Worm (Caenorhabditis elegans): ENCODE data around the gene cnc-10.

cnc-10 gene

ce11 chrV:11172667-11173066 lies 10.4 kb upstream of the cnc-10 start:
- TF ChIP-seq klf-2 (GFP tag; conservative IDR thresholded peaks at IDR 0.05): no peak
- no peak for TF ChIP-seq flt-1 (GFP tag; IDR thresholded peaks at IDR 0.05)
- no peak for TF ChIP-seq cog-1 (tag; optimal IDR thresholded peaks at IDR 0.05)
- no peak for TF ChIP-seq tab-1 (GFP tag; IDR thresholded peaks at IDR 0.05)
- TF ChIP-seq ref-1 (GFP tag; conservative IDR thresholded peaks at IDR 0.05): no peak
- TF ChIP-seq T22C8.4 (GFP tag; IDR thresholded peaks at IDR 0.05): no peak
- TF ChIP-seq ztf-23 (GFP tag; IDR thresholded peaks at IDR 0.05): no peak
- TF ChIP-seq med-1 (GFP tag; optimal IDR thresholded peaks at IDR 0.05; ENCODE audit: insufficient read depth): no peak
- TF ChIP-seq ztf-29 (GFP tag; IDR thresholded peaks at IDR 0.05): no peak

ce11 chrV:11174663-11175062 lies 8.4 kb upstream of the cnc-10 start:
- no peak for TF ChIP-seq ztf-29 (GFP tag; IDR thresholded peaks at IDR 0.05)
- TF ChIP-seq cog-1 (tag; optimal IDR thresholded peaks at IDR 0.05): no peak
- TF ChIP-seq flt-1 (GFP tag; IDR thresholded peaks at IDR 0.05): no peak
- TF ChIP-seq ztf-23 (GFP tag; IDR thresholded peaks at IDR 0.05): no peak
- no peak for TF ChIP-seq klf-2 (GFP tag; conservative IDR thresholded peaks at IDR 0.05)
- TF ChIP-seq T22C8.4 (GFP tag; IDR thresholded peaks at IDR 0.05): no peak
- no peak for TF ChIP-seq ref-1 (GFP tag; conservative IDR thresholded peaks at IDR 0.05)

DNA sequence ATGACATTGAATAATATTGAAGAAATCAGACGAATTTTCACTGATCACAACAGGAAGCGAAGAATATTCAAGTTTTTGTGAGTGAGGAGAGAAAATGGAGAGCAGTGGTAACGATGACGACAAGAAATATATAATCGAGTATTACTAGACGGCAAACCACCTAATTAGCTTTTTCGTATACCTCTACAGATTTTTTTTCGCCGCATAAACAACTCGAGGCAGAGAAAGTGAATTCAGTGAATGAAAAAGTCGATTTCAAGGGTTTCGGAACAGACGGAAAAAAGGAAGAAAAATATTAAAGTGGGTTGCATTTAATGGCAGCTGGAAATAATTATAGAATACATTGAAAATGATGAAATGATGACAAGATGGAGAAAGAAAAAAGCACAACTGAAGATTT lies 5.4 kb upstream of the cnc-10 start, which contains the start of gene gpa-1:
Gene gpa-1, minus strand, starts transcription at position 101 of the 400 bp plus-strand sequence.
- no peak for TF ChIP-seq cog-1 (tag; optimal IDR thresholded peaks at IDR 0.05)
- TF ChIP-seq med-1 (GFP tag; optimal IDR thresholded peaks at IDR 0.05; ENCODE audit: insufficient read depth): no peak
- TF ChIP-seq tab-1 (GFP tag; IDR thresholded peaks at IDR 0.05): no peak
- no peak for TF ChIP-seq ztf-23 (GFP tag; IDR thresholded peaks at IDR 0.05)
- TF ChIP-seq T22C8.4 (GFP tag; IDR thresholded peaks at IDR 0.05): no peak

- TF ChIP-seq med-1 (GFP tag; optimal IDR thresholded peaks at IDR 0.05; ENCODE audit: insufficient read depth): no peak
Observed at ce11 chrV:11180951-11181350, 2.1 kb upstream of the cnc-10 start.

DNA sequence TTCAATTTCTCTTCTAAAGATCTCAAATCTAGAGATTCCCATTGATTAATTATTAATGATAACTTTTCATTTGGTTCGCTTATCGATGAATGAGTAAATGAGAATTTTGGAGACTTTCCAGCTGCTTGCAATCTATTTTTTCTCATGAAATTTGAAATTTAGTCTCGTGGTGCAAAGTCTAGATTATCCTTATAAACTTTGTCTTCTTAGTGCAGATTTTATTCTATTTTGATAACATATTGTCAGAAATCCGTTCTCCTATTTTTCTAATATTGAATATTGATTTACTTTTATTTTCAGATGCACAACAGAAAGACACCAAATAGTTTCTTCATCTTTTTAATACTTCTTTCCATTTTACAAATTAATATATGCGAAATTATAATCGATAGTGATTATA lies 8.0 kb downstream of the cnc-10 start, which contains the start of gene lgc-49:
Gene lgc-49, plus strand, starts transcription at position 301 of the 400 bp plus-strand sequence.
- TF ChIP-seq ztf-29 (GFP tag; IDR thresholded peaks at IDR 0.05) (no peak), tab-1 (GFP tag; IDR thresholded peaks at IDR 0.05) (no peak), klf-2 (GFP tag; conservative IDR thresholded peaks at IDR 0.05) (no peak), cog-1 (tag; optimal IDR thresholded peaks at IDR 0.05) (no peak), T22C8.4 (GFP tag; IDR thresholded peaks at IDR 0.05) (no peak), ztf-23 (GFP tag; IDR thresholded peaks at IDR 0.05) (no peak), flt-1 (GFP tag; IDR thresholded peaks at IDR 0.05) (no peak), ref-1 (GFP tag; conservative IDR thresholded peaks at IDR 0.05) (no peak), med-1 (GFP tag; optimal IDR thresholded peaks at IDR 0.05; ENCODE audit: insufficient read depth) (no peak)

DNA sequence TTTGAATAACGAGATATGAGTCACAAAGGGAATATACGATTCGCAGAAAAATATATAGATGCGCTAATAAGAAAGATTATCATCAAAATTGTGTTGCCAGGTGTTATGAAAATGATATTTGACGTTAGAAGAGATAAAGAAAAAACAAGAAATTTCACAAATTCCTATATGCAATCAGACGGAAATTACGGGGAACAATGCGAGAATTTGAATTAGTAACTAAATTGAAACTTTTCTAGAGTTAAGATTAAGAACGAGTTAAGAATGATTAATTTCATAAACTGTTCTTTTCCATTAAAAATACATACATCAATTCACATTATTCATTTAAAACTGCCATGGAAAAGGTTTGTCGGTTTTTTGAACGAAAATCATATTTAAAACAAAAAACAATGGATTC lies 13.1 kb downstream of the cnc-10 start, which contains the start of gene clc-6:
Gene clc-6, minus strand, starts transcription at position 101 of the 400 bp plus-strand sequence.
- TF ChIP-seq ref-1 (GFP tag; conservative IDR thresholded peaks at IDR 0.05) (no peak), flt-1 (GFP tag; IDR thresholded peaks at IDR 0.05) (no peak)

ce11 chrV:11196631-11197258 lies 13.7 kb downstream of the cnc-10 start:
- TF ChIP-seq ztf-23 (GFP tag; IDR thresholded peaks at IDR 0.05): no peak
- no peak for TF ChIP-seq flt-1 (GFP tag; IDR thresholded peaks at IDR 0.05)

ce11 chrV:11198094-11198493 lies 15.1 kb downstream of the cnc-10 start:
- no peak for TF ChIP-seq ref-1 (GFP tag; conservative IDR thresholded peaks at IDR 0.05)
- TF ChIP-seq cog-1 (tag; optimal IDR thresholded peaks at IDR 0.05): no peak
- TF ChIP-seq flt-1 (GFP tag; IDR thresholded peaks at IDR 0.05): no peak
- TF ChIP-seq klf-2 (GFP tag; conservative IDR thresholded peaks at IDR 0.05): no peak

DNA sequence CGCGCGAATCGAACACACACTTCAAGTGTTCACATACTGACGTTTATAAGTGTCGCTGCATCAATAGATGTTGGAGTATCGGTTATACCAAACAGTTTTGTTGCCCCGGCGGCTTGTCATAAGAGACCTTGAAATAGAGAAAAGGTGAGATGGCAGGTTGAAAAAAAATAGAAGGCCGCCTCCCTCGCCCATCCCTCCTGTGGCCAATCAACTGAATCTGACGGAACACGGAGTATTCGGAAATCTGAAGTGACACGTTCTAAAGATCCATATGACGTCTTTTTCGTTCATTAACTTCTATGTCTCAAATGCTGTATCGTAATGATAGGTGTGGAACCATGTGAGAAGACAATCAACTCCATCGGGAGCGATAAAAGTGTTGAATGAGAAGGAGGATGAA lies 16.5 kb downstream of the cnc-10 start:
- TF ChIP-seq T22C8.4 (GFP tag; IDR thresholded peaks at IDR 0.05): no peak
- TF ChIP-seq tab-1 (GFP tag; IDR thresholded peaks at IDR 0.05): no peak
- no peak for TF ChIP-seq cog-1 (tag; optimal IDR thresholded peaks at IDR 0.05)
- no peak for TF ChIP-seq ref-1 (GFP tag; conservative IDR thresholded peaks at IDR 0.05)
- no peak for TF ChIP-seq klf-2 (GFP tag; conservative IDR thresholded peaks at IDR 0.05)
- no peak for TF ChIP-seq flt-1 (GFP tag; IDR thresholded peaks at IDR 0.05)
- no peak for TF ChIP-seq ztf-29 (GFP tag; IDR thresholded peaks at IDR 0.05)
- TF ChIP-seq ztf-23 (GFP tag; IDR thresholded peaks at IDR 0.05): no peak

ce11 chrV:11200316-11200715 lies 17.3 kb downstream of the cnc-10 start, which contains the start of gene K10D6.3:
TSS of gene K10D6.3 (plus strand) at chrV:11200616.
- TF ChIP-seq T22C8.4 (GFP tag; IDR thresholded peaks at IDR 0.05) (no peak), ref-1 (GFP tag; conservative IDR thresholded peaks at IDR 0.05) (no peak), ztf-23 (GFP tag; IDR thresholded peaks at IDR 0.05) (no peak), cog-1 (tag; optimal IDR thresholded peaks at IDR 0.05) (no peak), klf-2 (GFP tag; conservative IDR thresholded peaks at IDR 0.05) (no peak), med-1 (GFP tag; optimal IDR thresholded peaks at IDR 0.05; ENCODE audit: insufficient read depth) (no peak), tab-1 (GFP tag; IDR thresholded peaks at IDR 0.05) (no peak)

Measured in whole organism, midembryonic.